Fruit fly (Drosophila melanogaster) whole organism: ENCODE results near the gene phtm.

Experiments used
- CG8478 ChIP-seq: fragments of >200 bp; optimal IDR thresholded peaks from 2 replicates; lab custom pipeline; 2018; ENCODE audit warnings: inconsistent platforms
- Dll ChIP-seq: fragments of >200 bp; optimal IDR thresholded peaks from 2 replicates; lab custom pipeline; 2017
- EcR ChIP-seq, 2 experiments: fragments of >200 bp; optimal IDR thresholded peaks; 2 replicates each; lab custom pipeline; 2017; ENCODE audit warnings: missing biosample characterization in 2 of 2, missing genetic modification characterization in 2 of 2, missing genetic modification reagents in 2 of 2
- pan ChIP-seq: fragments of >200 bp; optimal IDR thresholded peaks from 2 replicates; lab custom pipeline; 2017
- psq ChIP-seq: fragments of >200 bp; optimal IDR thresholded peaks from 2 replicates; lab custom pipeline; 2017
- usp ChIP-seq: fragments of >200 bp; optimal IDR thresholded peaks from 2 replicates; lab custom pipeline; 2017; ENCODE audit warnings: missing biosample characterization, missing genetic modification characterization, mixed read lengths

The phtm gene

DNA sequence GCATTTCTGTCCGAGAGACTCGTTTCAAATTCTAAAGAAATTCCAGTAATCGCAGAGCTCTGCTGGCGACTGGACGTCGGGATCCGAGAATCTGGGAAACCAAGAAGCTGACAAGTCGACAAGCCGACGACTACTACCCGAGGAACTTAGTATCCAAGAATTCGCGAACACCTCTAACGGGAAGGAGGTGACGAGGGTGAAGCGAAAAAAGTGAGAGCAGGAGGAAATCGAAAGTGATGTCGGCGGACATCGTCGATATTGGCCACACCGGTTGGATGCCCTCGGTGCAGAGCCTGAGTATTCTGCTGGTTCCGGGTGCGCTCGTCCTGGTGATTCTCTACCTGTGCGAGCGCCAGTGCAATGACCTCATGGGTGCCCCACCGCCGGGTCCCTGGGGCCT, at the start of gene phtm:
TSS of gene phtm (plus strand) at position 41 of the 400 bp plus-strand sequence.
- TF ChIP-seq pan (lab: Kevin White, UChicago) = no peak
- no peak for TF ChIP-seq Dll

DNA sequence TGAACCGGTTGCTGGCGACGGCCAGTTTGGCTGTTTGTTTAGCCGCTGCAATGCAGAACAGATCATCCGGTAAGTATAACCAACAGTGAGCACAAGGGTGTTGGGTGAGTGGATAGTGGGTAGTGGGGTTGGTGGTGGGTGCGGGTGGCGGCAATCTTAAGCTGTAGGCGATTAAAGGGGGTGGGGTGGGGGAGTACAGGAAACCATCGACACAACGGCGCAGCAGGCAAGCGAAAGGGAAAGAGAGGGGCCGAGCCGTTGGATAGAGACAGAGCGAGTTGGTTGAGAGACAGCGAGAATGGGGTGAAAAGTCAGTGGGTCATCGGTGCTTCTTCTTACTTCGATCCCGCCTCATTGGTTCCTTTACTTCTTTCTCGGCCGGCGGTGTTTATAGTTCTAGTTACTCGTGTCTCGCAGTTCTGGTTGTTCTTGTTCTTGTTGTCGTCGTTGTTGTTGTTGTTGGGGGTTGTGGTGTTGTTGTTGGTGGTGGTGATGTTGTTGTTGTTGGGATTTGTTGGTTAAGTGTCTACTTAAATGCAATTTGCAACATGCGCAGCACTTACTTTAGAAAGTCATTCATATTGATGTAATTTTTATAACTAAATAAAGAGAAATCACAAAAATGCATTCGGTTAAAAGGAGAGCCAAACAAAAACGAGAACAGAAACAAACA, 49.2 kb upstream of the phtm start:
- TF ChIP-seq CG8478 (lab: Kevin White, UChicago) (no peak), pan (lab: Kevin White, UChicago) (no peak), usp (GFP tag; lab: Kevin White, UChicago) (no peak), psq (no peak), Dll (no peak), EcR (GFP tag; optimal IDR thresholded peaks at IDR 0.05; lab: Kevin White, UChicago) (no peak)

DNA sequence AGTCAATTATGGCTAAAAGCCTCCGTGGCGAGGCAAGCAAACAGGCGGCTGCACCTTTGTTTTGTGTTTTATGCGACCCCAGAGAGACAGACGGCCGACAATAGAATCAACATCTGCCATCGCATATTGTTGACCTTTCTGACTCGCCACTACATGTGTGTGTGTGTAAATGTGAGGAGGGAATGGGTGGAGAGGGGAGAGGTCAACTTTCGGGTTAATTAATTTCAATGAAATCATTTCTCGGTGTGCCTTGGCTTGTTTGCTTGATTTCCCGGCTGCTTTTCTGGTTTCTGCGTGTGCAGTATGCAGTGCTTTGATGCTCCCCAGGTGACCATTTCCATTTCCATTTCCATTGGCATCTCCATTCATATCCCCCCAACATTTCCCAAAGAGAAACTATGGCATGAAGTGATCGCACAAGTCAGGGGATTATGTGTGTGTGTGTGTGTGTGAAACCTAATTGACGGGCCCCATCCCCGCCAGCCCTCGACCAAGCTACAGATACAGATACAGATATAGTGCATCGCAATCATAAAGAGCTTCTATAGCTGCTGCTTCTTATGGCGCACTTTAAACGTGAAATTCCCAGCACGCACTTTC, 42.4 kb upstream of the phtm start:
- no peak for TF ChIP-seq pan (lab: Kevin White, UChicago)
- TF ChIP-seq Dll = no peak
- TF ChIP-seq usp (GFP tag; lab: Kevin White, UChicago) = no peak
- no peak for TF ChIP-seq psq
- no peak for TF ChIP-seq EcR (GFP tag; optimal IDR thresholded peaks at IDR 0.05; lab: Kevin White, UChicago)
- TF ChIP-seq CG8478 (lab: Kevin White, UChicago) = no peak

DNA sequence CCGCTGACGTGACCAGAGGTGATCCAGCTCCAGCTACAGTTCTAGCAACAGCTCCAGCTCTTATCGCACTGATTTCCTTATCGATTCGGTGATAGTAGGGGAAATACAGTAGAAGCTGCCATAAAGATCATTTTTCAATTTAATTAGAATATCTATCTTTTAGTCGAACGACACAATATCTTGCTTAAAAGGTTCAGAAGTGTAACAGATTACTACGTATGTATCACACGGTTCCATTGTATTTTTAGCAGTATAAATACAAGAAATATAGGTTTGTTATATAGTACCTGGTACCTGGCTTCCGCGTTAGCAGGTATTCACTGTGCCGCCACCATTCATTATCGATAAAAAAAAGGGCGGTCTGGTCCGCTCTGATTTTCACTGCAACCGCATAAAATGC, 40.7 kb upstream of the phtm start:
- TF ChIP-seq CG8478 (lab: Kevin White, UChicago) (no peak), pan (lab: Kevin White, UChicago) (no peak), usp (GFP tag; lab: Kevin White, UChicago) (no peak), Dll (no peak), EcR (GFP tag; optimal IDR thresholded peaks at IDR 0.05; lab: Kevin White, UChicago) (no peak), psq (no peak)

DNA sequence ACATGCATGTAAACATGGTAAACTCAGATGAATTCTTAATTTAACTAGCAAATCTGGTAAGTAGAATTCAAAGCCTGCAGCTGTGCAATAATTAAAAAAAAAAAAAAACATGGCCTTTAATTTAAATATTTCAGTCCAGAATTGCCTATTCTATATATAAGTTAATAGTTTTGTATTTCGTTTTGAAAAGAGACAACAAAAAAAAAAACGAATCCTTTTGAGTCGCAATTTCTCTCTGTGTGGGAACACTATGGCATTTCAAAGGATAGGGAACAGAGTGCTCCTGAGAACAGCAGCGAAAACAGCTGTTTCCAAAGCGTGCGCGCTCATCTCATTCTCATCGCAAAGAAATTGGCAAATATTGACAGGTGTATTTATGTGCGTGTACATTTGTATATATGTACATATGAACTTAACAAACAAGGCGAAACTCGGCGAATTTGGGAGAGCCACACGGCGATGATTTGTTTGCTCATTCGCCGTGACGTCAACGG, 39.8 kb upstream of the phtm start:
- TF ChIP-seq CG8478 (lab: Kevin White, UChicago) (no peak), EcR (GFP tag; optimal IDR thresholded peaks at IDR 0.05; lab: Kevin White, UChicago) (no peak), usp (GFP tag; lab: Kevin White, UChicago) (no peak), pan (lab: Kevin White, UChicago) (no peak), Dll (no peak), psq (no peak)

DNA sequence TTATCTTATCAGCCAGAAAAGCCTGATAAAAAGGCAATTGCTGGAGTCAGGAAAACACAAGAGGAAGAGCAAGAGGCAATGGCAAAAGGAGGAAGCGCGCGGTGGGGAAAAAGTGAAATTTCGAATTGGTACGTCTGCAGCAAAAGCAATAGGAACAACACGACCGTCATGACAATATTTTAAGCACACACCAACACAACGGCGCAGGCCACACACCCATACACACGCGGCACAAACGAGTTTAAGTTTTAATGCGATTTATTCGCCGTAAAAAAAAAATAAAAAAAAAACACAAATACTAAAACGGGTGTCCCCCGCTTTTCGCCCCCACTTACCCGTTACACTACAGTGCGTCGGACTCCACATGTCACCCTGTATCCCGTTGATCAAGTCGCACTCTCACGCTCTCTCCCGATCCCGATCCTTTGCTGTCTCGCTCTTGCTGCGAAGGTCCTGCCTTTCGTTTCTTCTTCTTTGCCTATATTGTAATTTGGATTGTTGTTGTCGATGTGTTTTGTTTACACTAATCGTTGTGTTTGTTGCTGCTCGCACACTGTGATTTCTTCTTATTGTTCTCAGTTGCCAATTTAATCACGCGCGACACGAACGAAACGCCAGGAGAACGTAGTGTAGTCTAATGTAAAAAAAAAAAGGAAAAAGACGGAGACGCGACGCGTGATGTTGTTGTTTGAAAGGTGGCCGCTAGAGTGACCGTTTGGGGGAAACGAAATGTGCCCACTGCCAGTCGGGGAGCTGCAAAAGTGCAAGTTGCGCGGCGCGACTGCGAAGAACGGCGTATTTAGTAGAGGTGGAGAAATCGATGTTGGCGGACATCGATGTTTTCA, 38.5 kb upstream of the phtm start, which contains the start of gene Rip11:
TSS of gene Rip11 (minus strand) at position 794 of the 845 bp plus-strand sequence.
- TF ChIP-seq Dll (no peak), pan (lab: Kevin White, UChicago) (no peak), psq (no peak)

DNA sequence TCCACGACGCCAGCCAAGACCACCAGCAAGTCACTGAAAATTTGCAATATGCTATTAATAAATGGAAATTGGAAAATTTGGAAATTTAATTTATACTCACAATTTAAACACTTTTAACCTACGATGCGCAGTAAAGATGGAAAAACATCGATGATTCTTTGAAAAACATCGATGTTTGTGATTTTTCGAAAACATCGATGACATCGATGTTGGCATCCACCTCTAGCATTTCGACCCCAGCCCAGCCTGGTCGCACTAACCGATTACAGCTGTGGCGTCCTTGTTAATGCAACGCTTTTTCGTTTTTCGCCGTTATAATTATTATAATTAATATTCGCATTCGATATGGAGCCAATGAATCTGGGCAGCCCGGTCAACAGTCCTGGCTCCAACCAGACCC, 37.6 kb upstream of the phtm start, which contains the start of gene Nup35:
TSS of gene Nup35 (plus strand) at position 222 of the 400 bp plus-strand sequence.
- TF ChIP-seq CG8478 (lab: Kevin White, UChicago) (no peak), pan (lab: Kevin White, UChicago) (no peak), psq (no peak), Dll (no peak)

DNA sequence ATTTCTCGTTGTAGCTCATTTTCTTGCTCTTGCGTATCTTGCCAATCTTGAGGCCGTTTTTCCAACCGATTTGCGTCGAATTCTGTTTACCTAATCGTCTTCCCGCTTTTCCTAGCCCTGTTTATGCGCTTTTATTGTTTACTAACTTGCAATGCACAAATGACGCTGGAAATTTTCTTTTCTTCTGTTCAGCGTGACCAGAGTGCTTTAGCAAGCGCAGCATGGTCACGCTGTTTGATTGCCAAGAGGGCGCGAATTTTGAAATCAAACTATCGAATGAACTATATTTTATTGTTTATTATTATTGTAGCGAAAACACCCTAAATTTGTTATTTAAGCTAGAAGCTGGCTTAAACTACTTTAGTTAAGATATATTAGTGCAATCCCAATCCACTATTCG, 35.3 kb upstream of the phtm start, which contains the start of gene Hou:
TSS of gene Hou (minus strand) at position 193 of the 400 bp plus-strand sequence.
- TF ChIP-seq EcR (GFP tag; optimal IDR thresholded peaks at IDR 0.05; lab: Kevin White, UChicago) (no peak), CG8478 (lab: Kevin White, UChicago) (no peak), usp (GFP tag; lab: Kevin White, UChicago) (no peak), pan (lab: Kevin White, UChicago) (no peak), Dll (no peak), psq (no peak)

DNA sequence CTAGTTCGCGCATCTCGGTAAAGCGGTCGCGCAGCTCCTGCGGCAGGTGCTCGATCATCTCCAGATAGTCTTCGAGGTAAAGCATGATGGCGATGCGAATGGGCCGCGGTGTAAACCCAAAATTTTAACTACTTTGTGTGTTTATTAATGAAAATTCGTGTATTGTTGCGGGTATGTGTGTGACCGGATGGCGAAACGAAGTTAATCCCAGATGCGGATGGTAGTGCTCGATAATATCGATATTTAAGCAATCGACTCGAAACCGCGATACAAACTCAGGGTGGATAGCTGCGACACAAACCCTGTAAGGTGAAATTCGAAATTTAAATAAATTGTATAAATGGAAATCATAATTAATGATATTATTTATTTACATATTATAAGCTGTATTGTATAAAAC, 32.7 kb upstream of the phtm start, which contains the start of gene Ing3:
TSS of gene Ing3 (minus strand) at position 213 of the 400 bp plus-strand sequence.
- TF ChIP-seq Dll = no peak
- no peak for TF ChIP-seq EcR (GFP tag; optimal IDR thresholded peaks at IDR 0.05; lab: Kevin White, UChicago)
- no peak for TF ChIP-seq pan (lab: Kevin White, UChicago)

DNA sequence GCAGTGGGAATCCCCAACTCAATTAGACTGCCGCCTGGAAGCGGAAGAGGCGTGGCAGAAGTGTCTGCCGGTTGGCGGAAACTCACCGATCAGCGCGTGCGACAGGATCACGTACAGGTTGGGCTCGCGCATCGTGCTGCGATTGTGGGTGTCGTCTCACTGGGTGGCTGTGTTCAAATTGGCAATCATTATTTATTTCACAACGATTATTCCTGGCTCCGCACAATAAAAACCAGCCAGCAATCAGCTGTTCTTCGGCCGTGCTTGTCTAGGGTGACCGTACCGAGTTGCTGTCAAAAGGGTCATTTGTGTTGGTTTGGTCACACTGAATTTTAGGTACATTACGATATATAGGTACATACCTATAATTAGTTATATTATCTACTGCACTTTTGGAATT, 28.6 kb upstream of the phtm start, which contains the start of gene CG6659:
TSS of gene CG6659 (minus strand) at position 275 of the 400 bp plus-strand sequence.
- TF ChIP-seq pan (lab: Kevin White, UChicago) (no peak), CG8478 (lab: Kevin White, UChicago) (no peak), usp (GFP tag; lab: Kevin White, UChicago) (no peak), psq (no peak), Dll (no peak), EcR (GFP tag; optimal IDR thresholded peaks at IDR 0.05; lab: Kevin White, UChicago) (no peak)

DNA sequence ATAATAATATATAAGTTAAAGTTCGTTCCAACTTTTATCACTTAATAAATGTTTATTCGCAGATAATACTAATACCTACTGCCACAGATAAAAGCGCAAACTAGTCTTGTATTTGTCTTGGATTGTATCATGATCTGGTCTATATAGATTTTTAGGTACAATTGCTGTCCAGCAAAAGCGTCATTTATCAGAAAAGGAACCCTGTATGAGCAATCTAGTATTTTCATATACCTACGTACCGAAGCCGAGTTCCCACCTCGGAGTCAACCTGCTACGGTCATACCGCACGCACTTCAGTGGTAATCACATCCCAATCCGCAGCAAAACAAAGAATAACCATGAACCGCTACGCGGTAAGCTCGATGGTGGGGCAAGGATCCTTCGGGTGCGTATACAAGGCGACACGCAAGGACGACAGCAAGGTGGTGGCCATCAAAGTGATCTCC, 28.0 kb upstream of the phtm start, which contains the start of gene fu:
TSS of gene fu (plus strand) at position 254 of the 446 bp plus-strand sequence.
- no peak for TF ChIP-seq Dll
- TF ChIP-seq CG8478 (lab: Kevin White, UChicago) = no peak

DNA sequence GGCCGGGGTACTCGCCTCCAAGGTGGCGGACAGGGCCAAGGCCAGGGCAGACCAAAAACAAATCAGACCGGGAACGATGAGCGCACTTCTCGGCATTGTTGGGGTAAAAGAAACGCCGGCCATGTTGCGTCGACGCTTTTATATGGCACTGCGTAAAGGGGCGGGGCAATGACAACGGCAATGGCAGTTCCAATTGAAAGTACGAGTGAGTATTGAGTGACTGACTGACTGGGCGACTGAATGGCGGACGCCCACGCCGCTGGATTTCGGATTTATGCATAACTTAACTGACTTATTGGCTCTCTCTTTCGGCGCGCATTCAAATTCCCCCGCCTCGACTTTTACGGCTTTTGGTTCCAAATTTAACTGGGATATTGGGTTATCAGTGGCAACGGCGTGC, 23.5 kb upstream of the phtm start, which contains the start of gene CG6696:
TSS of gene CG6696 (minus strand) at position 101 of the 400 bp plus-strand sequence.
- TF ChIP-seq pan (lab: Kevin White, UChicago) (no peak), Dll (no peak), psq (no peak), EcR (GFP tag; optimal IDR thresholded peaks at IDR 0.05; lab: Kevin White, UChicago) (no peak), usp (GFP tag; lab: Kevin White, UChicago) (no peak), CG8478 (lab: Kevin White, UChicago) (no peak)
